Worm (Caenorhabditis elegans): ENCODE measurements around the gene rpn-3.
A peak's percentile ranks its signal among the peaks of the same experiment; 100 is the strongest.

rpn-3 gene

ce11 chrIII:8402633-8403032 is 44.5 kb upstream of the rpn-3 start:
- TF ChIP-seq nhr-2 (tag; optimal IDR thresholded peaks at IDR 0.05) = no peak
- no peak for TF ChIP-seq unc-62 (GFP tag; optimal IDR thresholded peaks at IDR 0.05)
- no peak for TF ChIP-seq ztf-11 (tag; optimal IDR thresholded peaks at IDR 0.05)
- TF ChIP-seq mab-5 (tag; optimal IDR thresholded peaks at IDR 0.05) = no peak
- no peak for TF ChIP-seq flh-1 (GFP tag; optimal IDR thresholded peaks at IDR 0.05)
- no peak for TF ChIP-seq bed-3 (GFP tag; optimal IDR thresholded peaks at IDR 0.05)
- no peak for TF ChIP-seq nhr-237 (tag; optimal IDR thresholded peaks at IDR 0.05)
- TF ChIP-seq lsy-2 (tag; optimal IDR thresholded peaks at IDR 0.05) = no peak

- TF ChIP-seq ceh-43 (GFP tag; optimal IDR thresholded peaks at IDR 0.05) (no peak), zip-8 (tag; optimal IDR thresholded peaks at IDR 0.05) (no peak), lin-13 (tag; optimal IDR thresholded peaks at IDR 0.05) (no peak), tbx-8 (GFP tag; optimal IDR thresholded peaks at IDR 0.05) (no peak), sptf-1 (tag; optimal IDR thresholded peaks at IDR 0.05) (no peak), ztf-11 (tag; optimal IDR thresholded peaks at IDR 0.05) (no peak), ham-2 (GFP tag; optimal IDR thresholded peaks at IDR 0.05) (no peak), nhr-28 (tag; optimal IDR thresholded peaks at IDR 0.05) (no peak), nhr-76 (tag; optimal IDR thresholded peaks at IDR 0.05) (no peak), cnd-1 (tag; optimal IDR thresholded peaks at IDR 0.05) (no peak), flh-1 (GFP tag; optimal IDR thresholded peaks at IDR 0.05) (no peak), nhr-2 (tag; optimal IDR thresholded peaks at IDR 0.05) (no peak), drap-1 (GFP tag; optimal IDR thresholded peaks at IDR 0.05) (no peak), ces-1 (GFP tag; optimal IDR thresholded peaks at IDR 0.05) (no peak), snpc-4 (tag; optimal IDR thresholded peaks at IDR 0.05) (no peak), elt-3 (tag; optimal IDR thresholded peaks at IDR 0.05) (no peak)
Observed at ce11 chrIII:8403507-8403906, 43.6 kb upstream of the rpn-3 start, which contains the start of gene cutc-1. TSS of gene cutc-1 (minus strand) at chrIII:8403607.

- TF ChIP-seq mep-1 (tag; optimal IDR thresholded peaks at IDR 0.05) (peak; percentile 44), nhr-12 (tag; optimal IDR thresholded peaks at IDR 0.05) (no peak), ces-1 (GFP tag; optimal IDR thresholded peaks at IDR 0.05) (peak; percentile 42), lin-32 (GFP tag; optimal IDR thresholded peaks at IDR 0.05) (no peak), lsy-2 (tag; optimal IDR thresholded peaks at IDR 0.05) (peak; percentile 42)
Observed at ce11 chrIII:8405449-8405962, 41.6 kb upstream of the rpn-3 start, which contains the start of the genes ubxn-4 and cyy-1. TSS of gene ubxn-4 (minus strand) at chrIII:8405562. TSS of gene cyy-1 (plus strand) at chrIII:8405874.

- TF ChIP-seq nhr-76 (tag; optimal IDR thresholded peaks at IDR 0.05) (no peak), M03D4.4 (tag; optimal IDR thresholded peaks at IDR 0.05) (no peak), bed-3 (GFP tag; optimal IDR thresholded peaks at IDR 0.05) (no peak), pha-4 (tag; optimal IDR thresholded peaks at IDR 0.05) (no peak), lin-32 (GFP tag; optimal IDR thresholded peaks at IDR 0.05) (no peak), ceh-43 (GFP tag; optimal IDR thresholded peaks at IDR 0.05) (no peak), hlh-1 (tag; optimal IDR thresholded peaks at IDR 0.05) (no peak), elt-3 (tag; optimal IDR thresholded peaks at IDR 0.05) (no peak), sem-2 (GFP tag; optimal IDR thresholded peaks at IDR 0.05) (no peak), ham-2 (GFP tag; optimal IDR thresholded peaks at IDR 0.05) (no peak), ceh-83 (GFP tag; optimal IDR thresholded peaks at IDR 0.05) (no peak)
Observed at ce11 chrIII:8409166-8409565, 38.0 kb upstream of the rpn-3 start, which contains the start of gene ZK353.9. TSS of gene ZK353.9 (plus strand) at chrIII:8409496.

- TF ChIP-seq drap-1 (GFP tag; optimal IDR thresholded peaks at IDR 0.05) (no peak), unc-62 (GFP tag; optimal IDR thresholded peaks at IDR 0.05) (peak; percentile 50)
Observed at ce11 chrIII:8410747-8411146, 36.4 kb upstream of the rpn-3 start.

- peak; percentile 31 for TF ChIP-seq unc-120 (tag; optimal IDR thresholded peaks at IDR 0.05; ENCODE audit: poor library complexity, severe bottlenecking)
- TF ChIP-seq lsy-2 (tag; optimal IDR thresholded peaks at IDR 0.05) = peak; percentile 80
- peak; percentile 90 for TF ChIP-seq unc-62 (GFP tag; optimal IDR thresholded peaks at IDR 0.05)
- peak; percentile 30 for TF ChIP-seq ham-2 (GFP tag; optimal IDR thresholded peaks at IDR 0.05)
- TF ChIP-seq elt-1 (tag; optimal IDR thresholded peaks at IDR 0.05; ENCODE audit: borderline replicate concordance, insufficient read depth) = no peak
- no peak for TF ChIP-seq M03D4.4 (tag; optimal IDR thresholded peaks at IDR 0.05)
- TF ChIP-seq elt-3 (tag; optimal IDR thresholded peaks at IDR 0.05) = no peak
- no peak for TF ChIP-seq nhr-76 (tag; optimal IDR thresholded peaks at IDR 0.05)
- TF ChIP-seq nhr-2 (tag; optimal IDR thresholded peaks at IDR 0.05) = peak; percentile 30
- no peak for TF ChIP-seq mab-5 (tag; optimal IDR thresholded peaks at IDR 0.05)
- TF ChIP-seq sem-2 (GFP tag; optimal IDR thresholded peaks at IDR 0.05) = no peak
- TF ChIP-seq blmp-1 (tag; optimal IDR thresholded peaks at IDR 0.05) = no peak
- TF ChIP-seq pha-4 (tag; optimal IDR thresholded peaks at IDR 0.05) = no peak
- TF ChIP-seq ceh-39 (tag; optimal IDR thresholded peaks at IDR 0.05) = no peak
- TF ChIP-seq unc-39 (tag; optimal IDR thresholded peaks at IDR 0.05) = no peak
- TF ChIP-seq sptf-1 (tag; optimal IDR thresholded peaks at IDR 0.05) = peak; percentile 46
- TF ChIP-seq snpc-4 (tag; optimal IDR thresholded peaks at IDR 0.05) = no peak
- no peak for TF ChIP-seq cnd-1 (tag; optimal IDR thresholded peaks at IDR 0.05)
- TF ChIP-seq ceh-83 (GFP tag; optimal IDR thresholded peaks at IDR 0.05) = no peak
- no peak for TF ChIP-seq tbx-8 (GFP tag; optimal IDR thresholded peaks at IDR 0.05)
- TF ChIP-seq ztf-11 (tag; optimal IDR thresholded peaks at IDR 0.05) = no peak
- no peak for TF ChIP-seq ceh-43 (GFP tag; optimal IDR thresholded peaks at IDR 0.05)
- TF ChIP-seq ces-1 (GFP tag; optimal IDR thresholded peaks at IDR 0.05) = peak; percentile 77
- no peak for TF ChIP-seq lin-13 (tag; optimal IDR thresholded peaks at IDR 0.05)
- no peak for TF ChIP-seq nhr-12 (tag; optimal IDR thresholded peaks at IDR 0.05)
- peak; percentile 74 for TF ChIP-seq mep-1 (tag; optimal IDR thresholded peaks at IDR 0.05)
- peak; percentile 5 for TF ChIP-seq drap-1 (GFP tag; optimal IDR thresholded peaks at IDR 0.05)
- no peak for TF ChIP-seq nhr-28 (tag; optimal IDR thresholded peaks at IDR 0.05)
- TF ChIP-seq lin-32 (GFP tag; optimal IDR thresholded peaks at IDR 0.05) = no peak
- no peak for TF ChIP-seq zip-8 (tag; optimal IDR thresholded peaks at IDR 0.05)
- peak; percentile 47 for TF ChIP-seq nhr-237 (tag; optimal IDR thresholded peaks at IDR 0.05)
- TF ChIP-seq mls-2 (tag; optimal IDR thresholded peaks at IDR 0.05) = peak; percentile 62
Observed at ce11 chrIII:8411976-8412375, 35.2 kb upstream of the rpn-3 start.
